Fruit fly (Drosophila melanogaster) whole organism, prepupa: ENCODE data around the gene Top3alpha.

Experiments used
- Blimp-1 ChIP-seq: fragments of 200-800 bp; sonication (Bioruptor generic); optimal IDR thresholded peaks from 3 replicates; lab custom pipeline; 2017; ENCODE audit warnings: missing biosample characterization, missing genetic modification characterization, mild to moderate bottlenecking, moderate library complexity, missing genetic modification reagents
- CG10631 ChIP-seq: fragments of 200-800 bp; sonication (Bioruptor generic); optimal IDR thresholded peaks from 2 replicates; lab custom pipeline; 2016; ENCODE audit warnings: missing biosample characterization, missing genetic modification characterization
- CG11294 ChIP-seq: fragments of 200-800 bp; sonication (Bioruptor generic); IDR thresholded peaks from 2 replicates; pipeline ENCODE4 v1.3.6; 2022; ENCODE audit warnings: missing biosample characterization, missing genetic modification characterization
- CG11762 ChIP-seq: fragments of 200-800 bp; sonication (Bioruptor generic); optimal IDR thresholded peaks from 3 replicates; lab custom pipeline; 2016; ENCODE audit warnings: missing biosample characterization, missing genetic modification characterization; ENCODE audit not compliant: insufficient read depth
- CG15336 ChIP-seq: fragments of 200-800 bp; sonication (Bioruptor generic); IDR thresholded peaks from 2 replicates; pipeline ENCODE4 v1.3.6; 2022; ENCODE audit warnings: missing biosample characterization, missing genetic modification characterization
- CG31627 ChIP-seq: fragments of 200-800 bp; sonication (Bioruptor generic); optimal IDR thresholded peaks from 3 replicates; lab custom pipeline; 2016; ENCODE audit warnings: missing biosample characterization, missing genetic modification characterization
- CG32006 ChIP-seq: fragments of 200-800 bp; sonication (Bioruptor generic); optimal IDR thresholded peaks from 3 replicates; lab custom pipeline; 2017; ENCODE audit warnings: missing biosample characterization, mild to moderate bottlenecking, missing genetic modification characterization
- CG34406 ChIP-seq: fragments of 200-800 bp; sonication (Bioruptor generic); optimal IDR thresholded peaks from 3 replicates; lab custom pipeline; 2016; ENCODE audit warnings: missing biosample characterization, missing genetic modification characterization
- CG3919 ChIP-seq: fragments of 200-800 bp; sonication (Bioruptor generic); optimal IDR thresholded peaks from 3 replicates; lab custom pipeline; 2016; ENCODE audit warnings: missing biosample characterization, missing genetic modification characterization
- CG6163 ChIP-seq: fragments of 200-800 bp; sonication (Bioruptor generic); IDR thresholded peaks from 3 replicates; pipeline ENCODE4 v1.3.6; 2022; ENCODE audit warnings: missing biosample characterization, missing genetic modification characterization
- CG6276 ChIP-seq: fragments of 200-800 bp; sonication (Bioruptor generic); optimal IDR thresholded peaks from 2 replicates; lab custom pipeline; 2017; ENCODE audit warnings: missing biosample characterization, mild to moderate bottlenecking, missing genetic modification characterization
- CG6792 ChIP-seq: fragments of 200-800 bp; sonication (Bioruptor generic); optimal IDR thresholded peaks from 3 replicates; lab custom pipeline; 2016; ENCODE audit warnings: missing biosample characterization, missing genetic modification characterization
- CG6808 ChIP-seq: fragments of 200-800 bp; sonication (Bioruptor generic); optimal IDR thresholded peaks from 3 replicates; lab custom pipeline; 2017; ENCODE audit warnings: missing biosample characterization, missing genetic modification characterization, mild to moderate bottlenecking, moderate library complexity, missing genetic modification reagents
- CG6854 ChIP-seq: fragments of 200-800 bp; sonication (Bioruptor generic); optimal IDR thresholded peaks from 2 replicates; lab custom pipeline; 2017; ENCODE audit warnings: missing biosample characterization, mild to moderate bottlenecking, missing genetic modification characterization
- CG7368 ChIP-seq: fragments of 200-800 bp; sonication (Bioruptor generic); optimal IDR thresholded peaks from 3 replicates; lab custom pipeline; 2016; ENCODE audit warnings: missing biosample characterization, missing genetic modification characterization
- CG8632 ChIP-seq: fragments of 200-800 bp; sonication (Bioruptor generic); optimal IDR thresholded peaks from 3 replicates; lab custom pipeline; 2016; ENCODE audit warnings: missing biosample characterization, missing genetic modification characterization
- Eip75B ChIP-seq: fragments of 200-800 bp; sonication (Bioruptor generic); optimal IDR thresholded peaks from 3 replicates; lab custom pipeline; 2016; ENCODE audit warnings: missing biosample characterization, missing genetic modification characterization
- Eip78C ChIP-seq: fragments of 200-800 bp; sonication (Bioruptor generic); peaks from one replicate; lab custom pipeline; 2016; ENCODE audit warnings: missing biosample characterization, missing genetic modification characterization
- Ets21C ChIP-seq: fragments of 200-800 bp; sonication (Bioruptor generic); optimal IDR thresholded peaks from 3 replicates; lab custom pipeline; 2016; ENCODE audit warnings: missing biosample characterization, missing genetic modification characterization
- Ets96B ChIP-seq: fragments of 200-800 bp; optimal IDR thresholded peaks from 2 replicates; lab custom pipeline; 2019; ENCODE audit warnings: missing biosample characterization, mild to moderate bottlenecking, missing genetic modification characterization, moderate library complexity
- Gug ChIP-seq: fragments of 200-800 bp; sonication (Bioruptor generic); IDR thresholded peaks from 2 replicates; pipeline ENCODE4 v1.3.6; 2022; ENCODE audit warnings: missing biosample characterization, missing genetic modification characterization
- Hr38 ChIP-seq: sonication (Bioruptor generic); optimal IDR thresholded peaks from 2 replicates; lab custom pipeline; 2016; ENCODE audit warnings: missing biosample characterization, missing genetic modification characterization
- Hr39 ChIP-seq: fragments of 200-800 bp; sonication (Bioruptor generic); optimal IDR thresholded peaks from 2 replicates; lab custom pipeline; 2016; ENCODE audit warnings: missing biosample characterization, missing genetic modification characterization
- Hr4 ChIP-seq: fragments of 200-800 bp; sonication (Bioruptor generic); optimal IDR thresholded peaks from 3 replicates; lab custom pipeline; 2016; ENCODE audit warnings: missing biosample characterization, missing genetic modification characterization
- Met ChIP-seq: fragments of 200-800 bp; sonication (Bioruptor generic); optimal IDR thresholded peaks from 3 replicates; lab custom pipeline; 2016; ENCODE audit warnings: missing biosample characterization, missing genetic modification characterization
- OdsH ChIP-seq: fragments of 200-800 bp; sonication (Bioruptor generic); optimal IDR thresholded peaks from 3 replicates; lab custom pipeline; 2016; ENCODE audit warnings: missing biosample characterization, missing genetic modification characterization
- Smox ChIP-seq: fragments of 200-800 bp; sonication (Bioruptor generic); optimal IDR thresholded peaks from 3 replicates; lab custom pipeline; 2016; ENCODE audit warnings: missing biosample characterization, missing genetic modification characterization
- Sox102F ChIP-seq: fragments of 200-800 bp; sonication (Bioruptor generic); optimal IDR thresholded peaks from 2 replicates; lab custom pipeline; 2016; ENCODE audit warnings: missing biosample characterization, mild to moderate bottlenecking, missing genetic modification characterization
- Sox14 ChIP-seq: fragments of 200-800 bp; sonication (Bioruptor generic); optimal IDR thresholded peaks from 3 replicates; lab custom pipeline; 2016; ENCODE audit warnings: missing biosample characterization, missing genetic modification characterization
- Sox15 ChIP-seq: fragments of 200-800 bp; sonication (Bioruptor generic); optimal IDR thresholded peaks from 3 replicates; lab custom pipeline; 2016; ENCODE audit warnings: missing biosample characterization, missing genetic modification characterization
- achi ChIP-seq: fragments of 200-800 bp; sonication (Bioruptor generic); optimal IDR thresholded peaks from 3 replicates; lab custom pipeline; 2016; ENCODE audit warnings: missing biosample characterization, missing genetic modification characterization
- cyc ChIP-seq: fragments of 200-800 bp; sonication (Bioruptor generic); optimal IDR thresholded peaks from 3 replicates; lab custom pipeline; 2016; ENCODE audit warnings: missing biosample characterization, missing genetic modification characterization
- dac ChIP-seq: fragments of 200-800 bp; sonication (Bioruptor generic); optimal IDR thresholded peaks from 2 replicates; lab custom pipeline; 2017; ENCODE audit warnings: missing biosample characterization, mild to moderate bottlenecking, missing genetic modification characterization
- dsx ChIP-seq: fragments of 200-800 bp; optimal IDR thresholded peaks from 3 replicates; lab custom pipeline; 2019; ENCODE audit warnings: missing biosample characterization, mild to moderate bottlenecking, missing genetic modification characterization, moderate library complexity; ENCODE audit not compliant: poor library complexity, severe bottlenecking
- eg ChIP-seq: fragments of 200-800 bp; sonication (Bioruptor generic); IDR thresholded peaks from 3 replicates; pipeline ENCODE4 v1.3.6; 2022; ENCODE audit warnings: missing biosample characterization, missing genetic modification characterization
- esn ChIP-seq: fragments of 200-800 bp; sonication (Bioruptor generic); optimal IDR thresholded peaks from 2 replicates; lab custom pipeline; 2016; ENCODE audit warnings: missing biosample characterization, mild to moderate bottlenecking, missing genetic modification characterization, moderate library complexity
- fd59A ChIP-seq: fragments of 200-800 bp; sonication (Bioruptor generic); optimal IDR thresholded peaks from 2 replicates; lab custom pipeline; 2017; ENCODE audit warnings: missing biosample characterization, mild to moderate bottlenecking, missing genetic modification characterization, missing genetic modification reagents
- fd85E ChIP-seq: fragments of 200-800 bp; sonication (Bioruptor generic); optimal IDR thresholded peaks from 3 replicates; lab custom pipeline; 2016; ENCODE audit warnings: missing biosample characterization, missing genetic modification characterization
- fkh ChIP-seq: fragments of 200-800 bp; sonication (Bioruptor generic); optimal IDR thresholded peaks from 3 replicates; lab custom pipeline; 2017; ENCODE audit warnings: missing biosample characterization, mild to moderate bottlenecking, missing genetic modification characterization, moderate library complexity
- lz ChIP-seq: fragments of 200-800 bp; sonication (Bioruptor generic); optimal IDR thresholded peaks from 3 replicates; lab custom pipeline; 2016; ENCODE audit warnings: missing biosample characterization, missing genetic modification characterization
- pdm3 ChIP-seq: fragments of 200-800 bp; sonication (Bioruptor generic); optimal IDR thresholded peaks from 3 replicates; lab custom pipeline; 2016; ENCODE audit warnings: missing biosample characterization, missing genetic modification characterization
- salr ChIP-seq, 2 experiments: fragments of 200-800 bp; sonication (Bioruptor generic); optimal IDR thresholded peaks; 3 replicates each; lab custom pipeline; 2016 to 2018; ENCODE audit warnings: missing biosample characterization in 2 of 2, missing genetic modification characterization in 2 of 2, mild to moderate bottlenecking in 1 of 2
- spab ChIP-seq: fragments of 200-800 bp; sonication (Bioruptor generic); optimal IDR thresholded peaks from 2 replicates; lab custom pipeline; 2017; ENCODE audit warnings: missing biosample characterization, mild to moderate bottlenecking, missing genetic modification characterization, missing genetic modification reagents
- ss ChIP-seq, 2 experiments: fragments of 200-800 bp; sonication (Bioruptor generic); optimal IDR thresholded peaks; 2 replicates in 1 of 2; 3 replicates in 1 of 2; lab custom pipeline; 2017 to 2018; ENCODE audit warnings: mild to moderate bottlenecking in 2 of 2, missing biosample characterization in 2 of 2, missing genetic modification characterization in 2 of 2, moderate library complexity in 1 of 2
- svp ChIP-seq: fragments of 200-800 bp; sonication (Bioruptor generic); peaks from one replicate; lab custom pipeline; 2016; ENCODE audit warnings: missing biosample characterization, missing genetic modification characterization
- vri ChIP-seq: fragments of 200-800 bp; sonication (Bioruptor generic); optimal IDR thresholded peaks from 3 replicates; lab custom pipeline; 2016; ENCODE audit warnings: missing biosample characterization, mild to moderate bottlenecking, missing genetic modification characterization

The Top3alpha gene

DNA sequence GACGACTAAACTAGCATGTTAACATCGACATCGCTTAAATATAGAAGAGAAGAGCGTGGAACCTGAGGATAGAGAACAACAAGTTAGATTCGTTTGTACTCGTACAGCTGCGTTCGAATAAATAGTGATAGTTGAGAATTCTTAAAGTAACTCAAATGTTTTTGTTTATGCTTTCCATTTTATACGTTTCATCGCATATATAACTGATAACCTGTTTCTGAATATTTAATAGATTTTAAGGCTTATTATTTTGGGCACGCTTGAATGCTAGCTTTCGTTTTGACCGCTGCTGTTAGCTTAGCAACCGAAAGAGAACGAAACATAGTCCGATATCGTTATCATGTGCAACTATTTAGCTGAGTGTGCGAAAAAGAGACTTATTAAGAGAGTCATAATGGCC, 30.3 kb downstream of the Top3alpha start (continued):
- TF ChIP-seq fd85E (peak; percentile 67), CG11294 (GFP tag; lab: Robert Waterston, UW) (peak; percentile 99), svp (GFP tag; lab: Kevin White, UChicago) (no peak), Hr38 (GFP tag; lab: Kevin White, UChicago) (peak; percentile 33), CG31627 (GFP tag; lab: Kevin White, UChicago) (peak; percentile 64), Sox102F (GFP tag; lab: Kevin White, UChicago) (peak; percentile 54), CG3919 (GFP tag; lab: Kevin White, UChicago) (peak; percentile 97), fkh (peak; percentile 76)

DNA sequence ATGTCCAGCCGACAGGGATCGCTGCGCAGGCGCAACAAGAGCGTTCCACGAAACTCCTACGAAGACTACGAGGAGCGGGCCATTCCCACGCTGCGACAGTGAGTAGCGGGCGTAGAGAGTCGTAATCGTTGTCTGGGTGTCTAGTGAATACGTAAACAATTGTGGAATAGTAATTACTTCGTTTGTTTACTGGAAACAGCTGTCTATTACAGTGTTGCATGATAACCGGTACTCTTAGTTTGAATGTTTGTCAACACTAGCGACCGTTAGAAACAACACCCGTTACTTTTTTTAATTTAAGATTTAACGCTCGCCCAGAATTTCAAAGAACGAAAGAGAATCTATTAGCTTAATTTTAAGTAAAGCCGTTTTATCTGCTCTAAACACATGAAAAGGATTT, 32.1 kb downstream of the Top3alpha start, which contains the start of gene CG10165:
Gene CG10165, minus strand, starts transcription at position 214 of the 400 bp plus-strand sequence.
- TF ChIP-seq dsx (peak; percentile 61), vri (GFP tag; lab: Kevin White, UChicago) (no peak), fkh (peak; percentile 81)

dm6 chr2L:19533247-19533646, 35.3 kb downstream of the Top3alpha start, which contains the start of gene CG33116:
Gene CG33116, plus strand, starts transcription at chr2L:19533479.
- TF ChIP-seq fkh (peak; percentile 49), Sox102F (GFP tag; lab: Kevin White, UChicago) (peak; percentile 88), lz (peak; percentile 87), salr (GFP tag; optimal IDR thresholded peaks at IDR 0.05; lab: Kevin White, UChicago) (peak; percentile 64 to 84), Sox15 (GFP tag; lab: Kevin White, UChicago) (peak; percentile 61), CG7368 (GFP tag; lab: Kevin White, UChicago) (peak; percentile 77), CG11762 (GFP tag; lab: Kevin White, UChicago) (peak; percentile 72), svp (GFP tag; lab: Kevin White, UChicago) (peak; percentile 90), Hr4 (GFP tag; lab: Kevin White, UChicago) (peak; percentile 92), CG6808 (GFP tag; lab: Kevin White, UChicago) (peak; percentile 76), fd85E (peak; percentile 69), CG10631 (GFP tag; lab: Kevin White, UChicago) (peak; percentile 74), CG3919 (GFP tag; lab: Kevin White, UChicago) (peak; percentile 92), achi (GFP tag; lab: Kevin White, UChicago) (peak; percentile 85), Sox14 (peak; percentile 87), eg (GFP tag; lab: Robert Waterston, UW) (peak; percentile 88), CG15336 (peak; percentile 89), dsx (peak; percentile 72), Ets96B (tag; lab: Kevin White, UChicago) (peak; percentile 73), ss (GFP tag; optimal IDR thresholded peaks at IDR 0.05; lab: Kevin White, UChicago) (peak; percentile 56 to 75), Smox (GFP tag; lab: Kevin White, UChicago) (peak; percentile 81), fd59A (GFP tag; lab: Kevin White, UChicago) (peak; percentile 70), CG6792 (GFP tag; lab: Kevin White, UChicago) (peak; percentile 79), cyc (GFP tag; lab: Kevin White, UChicago) (peak; percentile 86), pdm3 (GFP tag; lab: Kevin White, UChicago) (peak; percentile 87), vri (GFP tag; lab: Kevin White, UChicago) (peak; percentile 88), Blimp-1 (GFP tag; lab: Kevin White, UChicago) (peak; percentile 39), Gug (GFP tag; lab: Robert Waterston, UW) (peak; percentile 74), spab (GFP tag; lab: Kevin White, UChicago) (peak; percentile 70), dac (GFP tag; lab: Kevin White, UChicago) (peak; percentile 77), CG6163 (peak; percentile 85), Met (peak; percentile 88), esn (GFP tag; lab: Kevin White, UChicago) (peak; percentile 89), Hr38 (GFP tag; lab: Kevin White, UChicago) (peak; percentile 3), CG6276 (GFP tag; lab: Kevin White, UChicago) (peak; percentile 85), OdsH (GFP tag; lab: Kevin White, UChicago) (peak; percentile 88), CG32006 (peak; percentile 91), Eip75B (GFP tag; lab: Kevin White, UChicago) (peak; percentile 83), CG8632 (GFP tag; lab: Kevin White, UChicago) (peak; percentile 74), Ets21C (GFP tag; lab: Kevin White, UChicago) (peak; percentile 64), Eip78C (GFP tag; lab: Kevin White, UChicago) (peak; percentile 96), CG34406 (GFP tag; lab: Kevin White, UChicago) (peak; percentile 75), CG6854 (peak; percentile 71), Hr39 (peak; percentile 83)
